Worm (Caenorhabditis elegans): ENCODE results near the gene cest-33.

DNA sequence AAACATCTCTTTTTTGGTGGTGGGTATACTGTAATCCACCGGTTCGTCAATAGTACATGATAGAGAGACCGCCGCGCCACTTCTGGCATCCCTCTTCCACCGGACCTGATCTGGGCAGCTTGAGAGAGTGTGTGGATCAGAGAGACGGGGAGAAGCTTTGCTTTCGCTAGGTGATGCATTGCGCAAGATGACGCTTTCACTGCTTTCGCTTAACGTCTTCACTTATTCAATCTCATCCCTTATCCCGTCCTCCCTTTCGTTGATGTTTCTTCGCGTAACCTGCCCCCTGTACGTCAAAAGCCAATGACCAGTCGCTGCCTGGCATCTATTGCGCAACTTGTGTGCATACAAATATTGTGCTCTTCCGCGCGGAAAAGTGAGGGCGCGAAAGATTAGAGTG is 11.3 kb downstream of the cest-33 start:
- TF ChIP-seq egl-18 (GFP tag; IDR thresholded peaks at IDR 0.05) (no peak), bed-1 (GFP tag; IDR thresholded peaks at IDR 0.05) (no peak), sdz-38 (tag; optimal IDR thresholded peaks at IDR 0.05) (no peak), snpc-3.4 (tag; optimal IDR thresholded peaks at IDR 0.05) (no peak), unc-62 (GFP tag; optimal IDR thresholded peaks at IDR 0.05) (no peak), attf-6 (GFP tag; IDR thresholded peaks at IDR 0.05) (no peak), ceh-27 (GFP tag; optimal IDR thresholded peaks at IDR 0.05) (no peak)
